Worm (Caenorhabditis elegans) whole organism, young adult: ENCODE data around the gene pbs-6.

ENCODE experiments used
- B0035.1 ChIP-seq: sonication (generic microtip); optimal IDR thresholded peaks from 2 replicates; lab custom pipeline; 2016; ENCODE audit warnings: missing genetic modification characterization, mild to moderate bottlenecking, missing compliant biosample characterization, missing genotype, missing genetic modification reagents
- D2030.7 ChIP-seq: fragments of 200-800 bp; sonication (Bioruptor generic); IDR thresholded peaks from 2 replicates; pipeline ENCODE4 v1.3.6; 2022; ENCODE audit warnings: missing genetic modification reagents, missing genetic modification characterization, missing compliant biosample characterization
- F22D6.2 ChIP-seq: sonication (generic microtip); optimal IDR thresholded peaks from 2 replicates; lab custom pipeline; 2016; ENCODE audit warnings: mild to moderate bottlenecking, missing genetic modification characterization, missing compliant biosample characterization
- F23B12.7 ChIP-seq: sonication (generic microtip); optimal IDR thresholded peaks from 2 replicates; lab custom pipeline; 2017; ENCODE audit warnings: missing genetic modification characterization, mild to moderate bottlenecking, missing compliant biosample characterization, antibody characterized with exemption, moderate library complexity; ENCODE audit not compliant: insufficient read depth
- F55B11.4 ChIP-seq: sonication (generic microtip); optimal IDR thresholded peaks from 2 replicates; lab custom pipeline; 2016; ENCODE audit warnings: missing compliant biosample characterization, missing genetic modification characterization, borderline replicate concordance; ENCODE audit not compliant: insufficient read depth
- F57C9.4 ChIP-seq: sonication (generic microtip); optimal IDR thresholded peaks from 2 replicates; lab custom pipeline; 2017; ENCODE audit warnings: mild to moderate bottlenecking, missing genetic modification characterization, missing compliant biosample characterization
- K12H6.12 ChIP-seq: fragments of 200-800 bp; sonication (Bioruptor generic); optimal IDR thresholded peaks from 2 replicates; lab custom pipeline; 2018; ENCODE audit warnings: mild to moderate bottlenecking, missing genetic modification characterization, missing compliant biosample characterization
- Y79H2A.3 ChIP-seq: fragments of 200-800 bp; sonication (Bioruptor generic); conservative IDR thresholded peaks from 2 replicates; pipeline ENCODE4 v1.3.6; 2022; ENCODE audit warnings: missing genetic modification reagents, missing genetic modification characterization, missing compliant biosample characterization
- akir-1 ChIP-seq: fragments of 200-800 bp; sonication (Bioruptor generic); optimal IDR thresholded peaks from 2 replicates; lab custom pipeline; 2018; ENCODE audit warnings: mild to moderate bottlenecking, missing genetic modification characterization, moderate library complexity, missing compliant biosample characterization
- aptf-3 ChIP-seq: fragments of 200-800 bp; sonication (Bioruptor generic); IDR thresholded peaks from 2 replicates; pipeline ENCODE4 v1.3.6; 2022; ENCODE audit warnings: missing genetic modification characterization, missing compliant biosample characterization
- attf-5 ChIP-seq: fragments of 200-800 bp; sonication (Bioruptor generic); optimal IDR thresholded peaks from 2 replicates; lab custom pipeline; 2018; ENCODE audit warnings: mild to moderate bottlenecking, missing genetic modification characterization, missing compliant biosample characterization
- bed-2 ChIP-seq: fragments of 200-800 bp; sonication (Bioruptor generic); IDR thresholded peaks from 2 replicates; pipeline ENCODE4 v1.3.6; 2022; ENCODE audit warnings: missing genetic modification reagents, missing genetic modification characterization, missing compliant biosample characterization
- ceh-40 ChIP-seq: fragments of 200-800 bp; sonication (Bioruptor generic); IDR thresholded peaks from 2 replicates; pipeline ENCODE4 v1.3.6; 2022; ENCODE audit warnings: missing genetic modification characterization, missing compliant biosample characterization
- ceh-58 ChIP-seq: fragments of 200-800 bp; sonication (Bioruptor generic); IDR thresholded peaks from 2 replicates; pipeline ENCODE4 v1.3.6; 2022; ENCODE audit warnings: missing genetic modification characterization, missing compliant biosample characterization
- dox-1 ChIP-seq: fragments of 200-800 bp; sonication (Bioruptor generic); IDR thresholded peaks from 2 replicates; pipeline ENCODE4 v1.3.6; 2022; ENCODE audit warnings: missing genetic modification reagents, missing genetic modification characterization, missing compliant biosample characterization
- him-1 ChIP-seq: sonication (generic microtip); optimal IDR thresholded peaks from 2 replicates; lab custom pipeline; 2016; ENCODE audit warnings: missing genotype, missing genetic modification reagents, missing genetic modification characterization, missing compliant biosample characterization
- hmg-20 ChIP-seq: fragments of 200-800 bp; sonication (Bioruptor generic); IDR thresholded peaks from 2 replicates; pipeline ENCODE4 v1.3.6; 2022; ENCODE audit warnings: missing genetic modification reagents, missing genetic modification characterization, missing compliant biosample characterization
- let-526 ChIP-seq: fragments of 200-800 bp; sonication (Bioruptor generic); IDR thresholded peaks from 2 replicates; pipeline ENCODE4 v1.3.6; 2022; ENCODE audit warnings: missing genetic modification reagents, missing genetic modification characterization, missing compliant biosample characterization
- lin-26 ChIP-seq: fragments of 200-800 bp; sonication (Bioruptor generic); IDR thresholded peaks from 2 replicates; pipeline ENCODE4 v1.3.6; 2022; ENCODE audit warnings: missing genetic modification reagents, missing genetic modification characterization, missing compliant biosample characterization
- lsl-1 ChIP-seq: fragments of 200-800 bp; sonication (Bioruptor generic); optimal IDR thresholded peaks from 2 replicates; lab custom pipeline; 2018; ENCODE audit warnings: mild to moderate bottlenecking, missing genetic modification characterization, moderate library complexity, missing compliant biosample characterization
- mcd-1 ChIP-seq: fragments of 200-800 bp; sonication (Bioruptor generic); IDR thresholded peaks from 2 replicates; pipeline ENCODE4 v1.3.6; 2022; ENCODE audit warnings: missing genetic modification reagents, missing genetic modification characterization, missing compliant biosample characterization
- mel-28 ChIP-seq: sonication (generic microtip); optimal IDR thresholded peaks from 2 replicates; lab custom pipeline; 2016; ENCODE audit warnings: borderline replicate concordance, mild to moderate bottlenecking, missing genetic modification characterization, missing compliant biosample characterization
- nfyb-1 ChIP-seq: fragments of 200-800 bp; sonication (Bioruptor generic); IDR thresholded peaks from 2 replicates; pipeline ENCODE4 v1.3.6; 2022; ENCODE audit warnings: missing genetic modification reagents, missing genetic modification characterization, missing compliant biosample characterization
- nhr-179 ChIP-seq: sonication (generic microtip); optimal IDR thresholded peaks from 2 replicates; lab custom pipeline; 2016; ENCODE audit warnings: mild to moderate bottlenecking, missing genetic modification characterization, missing compliant biosample characterization
- nhr-27 ChIP-seq: fragments of 200-800 bp; sonication (Bioruptor generic); optimal IDR thresholded peaks from 2 replicates; lab custom pipeline; 2018; ENCODE audit warnings: mild to moderate bottlenecking, missing genetic modification characterization, moderate library complexity, missing compliant biosample characterization
- nhr-80 ChIP-seq: sonication (generic microtip); optimal IDR thresholded peaks from 2 replicates; lab custom pipeline; 2016; ENCODE audit warnings: missing genetic modification characterization, missing compliant biosample characterization
- pbrm-1 ChIP-seq: fragments of 200-800 bp; sonication (Bioruptor generic); IDR thresholded peaks from 2 replicates; pipeline ENCODE4 v1.3.6; 2022; ENCODE audit warnings: missing genetic modification reagents, missing genetic modification characterization, missing compliant biosample characterization
- sea-2 ChIP-seq: fragments of 200-800 bp; sonication (Bioruptor generic); IDR thresholded peaks from 2 replicates; pipeline ENCODE4 v1.3.6; 2022; ENCODE audit warnings: missing genetic modification characterization, missing compliant biosample characterization
- snpc-4 ChIP-seq, 5 experiments: fragments of 150-350 bp in 1 of 5; sonication (generic microtip) in 4 of 5; optimal IDR thresholded peaks; 2 replicates each; lab custom pipeline; 2014 to 2018; ENCODE audit warnings: missing genetic modification characterization in 5 of 5, missing biosample characterization in 3 of 5, antibody characterized with exemption in 2 of 5, mild to moderate bottlenecking in 2 of 5, missing compliant biosample characterization in 2 of 5, missing genotype in 2 of 5, moderate library complexity in 2 of 5, missing genetic modification reagents in 1 of 5
- ztf-25 ChIP-seq: fragments of 200-800 bp; sonication (Bioruptor generic); IDR thresholded peaks from 2 replicates; pipeline ENCODE4 v1.3.6; 2022; ENCODE audit warnings: missing genetic modification reagents, missing genetic modification characterization, missing compliant biosample characterization

pbs-6 gene

DNA sequence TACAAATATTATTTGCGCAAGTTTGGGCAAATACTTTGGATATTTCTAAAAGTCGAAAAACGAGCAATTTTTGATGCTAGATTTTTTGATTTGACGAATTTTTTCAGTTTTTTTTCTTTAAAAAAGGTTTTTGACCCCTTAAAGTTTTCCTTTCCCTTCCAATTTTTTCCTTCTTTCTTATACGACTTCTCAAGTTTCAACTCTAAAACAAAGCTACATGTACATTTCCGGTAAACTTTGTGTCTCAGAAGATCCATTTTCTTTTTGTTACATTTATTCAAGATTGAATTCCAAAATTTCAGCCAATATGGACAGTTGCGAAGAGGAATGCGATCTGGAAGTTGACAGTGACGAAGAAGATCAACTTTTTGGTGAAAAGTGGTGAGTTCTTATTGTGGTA is 34.9 kb upstream of the pbs-6 start, which contains the start of gene mig-10:
mig-10 (plus strand) TSS at position 301 of the 400 bp plus-strand sequence.
- TF ChIP-seq Y79H2A.3 (GFP tag; lab: Robert Waterston, UW) (no peak), B0035.1 (no peak), bed-2 (GFP tag; lab: Robert Waterston, UW) (no peak), let-526 (GFP tag; lab: Robert Waterston, UW) (no peak), nhr-80 (tag; lab: Kevin White, UChicago) (no peak), nhr-27 (no peak), sea-2 (no peak), nhr-179 (tag; lab: Kevin White, UChicago) (no peak), F22D6.2 (tag; lab: Kevin White, UChicago) (no peak), him-1 (tag; lab: Kevin White, UChicago) (no peak)

DNA sequence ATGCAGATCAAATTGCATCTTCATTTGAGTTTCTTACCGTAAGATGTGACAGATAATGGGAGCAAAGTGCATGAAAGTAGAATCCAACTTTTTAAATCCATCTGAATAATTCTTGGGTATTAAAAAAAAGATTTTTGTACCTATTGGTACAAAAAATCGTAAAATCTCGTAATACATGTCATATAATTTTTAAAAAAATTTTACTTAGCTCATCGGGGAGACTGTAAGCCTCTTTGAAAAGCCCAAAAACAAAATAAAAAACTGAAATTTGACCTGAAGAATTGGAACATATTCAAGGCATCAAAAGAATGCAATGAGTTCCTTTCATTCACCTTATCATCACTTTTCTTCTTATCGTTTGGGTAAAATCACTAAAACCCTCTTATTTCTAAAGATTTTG is 32.0 kb upstream of the pbs-6 start, which contains the start of gene clec-160:
clec-160 (minus strand) TSS at position 101 of the 400 bp plus-strand sequence.
- no peak for TF ChIP-seq nfyb-1 (GFP tag; lab: Robert Waterston, UW)
- no peak for TF ChIP-seq sea-2
- no peak for TF ChIP-seq lin-26 (GFP tag; lab: Robert Waterston, UW)
- TF ChIP-seq hmg-20 (GFP tag; lab: Robert Waterston, UW), result no peak

DNA sequence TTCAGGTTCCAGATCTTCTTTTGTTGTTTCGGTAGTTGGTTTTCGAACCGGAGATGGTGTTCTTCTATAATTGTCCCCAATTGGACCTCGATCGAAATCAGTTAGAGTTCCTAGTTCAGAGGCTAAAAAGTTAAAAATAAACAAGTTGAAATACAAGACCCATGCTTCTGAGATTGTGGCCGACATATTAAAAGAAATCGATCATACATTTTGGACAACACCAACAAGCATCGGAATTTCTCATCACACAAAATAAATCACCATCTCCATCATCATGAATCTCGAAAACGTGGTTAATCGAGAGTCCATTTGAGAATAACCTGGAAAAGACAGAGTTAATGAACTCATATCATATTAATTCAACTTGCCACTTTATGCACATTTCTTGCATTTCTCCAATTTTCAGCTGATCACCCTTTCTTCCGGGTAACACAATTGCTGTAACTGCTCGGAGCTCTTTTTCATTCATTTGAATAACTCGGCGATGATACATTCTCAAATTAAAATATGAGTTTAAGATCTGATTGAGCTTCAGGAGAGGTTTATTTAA is 27.9 kb upstream of the pbs-6 start, which contains the start of the genes mps-4 and F09G8.10:
mps-4 (minus strand) TSS at position 101 of the 550 bp plus-strand sequence.
F09G8.10 (minus strand) TSS at position 500 of the 550 bp plus-strand sequence.
- TF ChIP-seq aptf-3 (GFP tag; lab: Robert Waterston, UW), result no peak
- no peak for TF ChIP-seq B0035.1
- TF ChIP-seq pbrm-1 (GFP tag; lab: Robert Waterston, UW), result no peak
- no peak for TF ChIP-seq mel-28 (tag; lab: Kevin White, UChicago)
- TF ChIP-seq, all 124 proteins: peak for 0

DNA sequence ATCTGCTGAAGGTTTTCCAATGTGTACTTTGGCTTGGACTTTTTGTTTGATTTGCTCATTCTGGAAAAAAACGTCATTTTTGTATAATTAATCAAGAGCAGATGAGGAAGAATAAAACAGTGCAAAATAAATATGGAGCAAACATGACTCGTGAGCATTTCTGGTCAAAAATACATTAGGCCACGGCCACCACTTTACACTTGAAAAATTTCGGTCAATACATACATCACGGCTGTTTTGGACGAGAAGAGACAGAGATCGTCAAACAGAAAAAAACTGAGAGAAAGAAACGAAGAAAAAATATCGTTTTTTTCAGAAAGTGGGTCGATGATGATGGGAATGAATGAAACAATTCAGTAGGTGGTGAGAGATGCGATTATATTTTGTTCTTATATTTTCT is 24.4 kb upstream of the pbs-6 start, which contains the start of the genes F09G8.7 and crn-7:
F09G8.7 (minus strand) TSS at position 60 of the 400 bp plus-strand sequence.
crn-7 (plus strand) TSS at position 236 of the 400 bp plus-strand sequence.
- TF ChIP-seq attf-5 (GFP tag; lab: Kevin White, UChicago) (peak; percentile 44), mcd-1 (GFP tag; lab: Robert Waterston, UW) (0 out of 2 replicates have a peak, but pooled peaks have one; percentile 21), ceh-58 (GFP tag; lab: Robert Waterston, UW) (no peak), dox-1 (GFP tag; lab: Robert Waterston, UW) (peak; percentile 35; the same call in 1 of the 2 replicates), ceh-40 (GFP tag; lab: Robert Waterston, UW) (no peak), ztf-25 (no peak), F23B12.7 (tag; lab: Kevin White, UChicago) (peak; percentile 29), nhr-80 (tag; lab: Kevin White, UChicago) (peak; percentile 53), mel-28 (tag; lab: Kevin White, UChicago) (no peak)

DNA sequence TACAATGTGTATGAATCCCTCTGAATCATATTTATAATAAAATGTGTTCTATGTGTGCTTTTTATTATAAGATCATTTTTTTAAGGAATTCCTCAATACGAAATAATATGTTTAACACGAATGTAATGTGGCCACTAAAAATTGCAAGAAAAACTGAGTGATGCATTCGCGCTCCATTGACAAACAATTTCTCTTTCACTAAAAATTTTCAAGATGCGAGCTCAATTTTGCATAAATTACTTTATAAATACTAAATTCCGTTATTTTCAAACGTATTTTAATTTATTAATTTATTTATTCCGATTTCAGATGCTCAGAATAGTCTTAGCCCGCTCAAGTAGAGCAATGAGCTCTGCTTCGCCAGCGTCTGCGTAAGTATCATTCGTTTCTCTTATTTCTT is 21.9 kb upstream of the pbs-6 start, which contains the start of gene mrps-9:
mrps-9 (plus strand) TSS at position 310 of the 400 bp plus-strand sequence.
- no peak for TF ChIP-seq F57C9.4 (tag; lab: Kevin White, UChicago)
- TF ChIP-seq akir-1 (GFP tag; lab: Kevin White, UChicago), result no peak
- TF ChIP-seq mcd-1 (GFP tag; lab: Robert Waterston, UW), result peak; percentile 86
- TF ChIP-seq, all 124 proteins: peak for 1

DNA sequence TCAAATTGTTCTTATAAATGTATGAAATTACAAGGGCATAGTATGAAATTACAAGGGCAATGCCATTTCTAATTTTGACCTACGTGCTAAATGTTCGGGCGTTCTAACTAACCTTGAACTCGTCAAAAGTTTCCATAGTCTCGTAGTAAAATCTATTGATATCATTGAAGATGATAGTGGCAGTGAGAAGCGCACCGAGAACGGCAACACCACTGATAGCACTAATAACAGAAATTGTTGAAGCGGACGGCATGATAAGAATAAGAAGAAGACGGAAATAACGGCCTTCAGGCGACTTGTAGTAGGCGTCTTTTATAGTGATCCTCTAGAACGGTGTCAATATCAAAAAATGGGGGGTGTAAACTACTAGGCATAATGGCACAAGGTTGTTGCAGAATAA is 19.5 kb upstream of the pbs-6 start, which contains the start of gene col-91:
col-91 (minus strand) TSS at position 288 of the 400 bp plus-strand sequence.
- TF ChIP-seq K12H6.12 (tag; lab: Kevin White, UChicago) (no peak), akir-1 (GFP tag; lab: Kevin White, UChicago) (no peak), lsl-1 (GFP tag; lab: Kevin White, UChicago) (no peak), F55B11.4 (tag; lab: Kevin White, UChicago) (no peak), snpc-4 (GFP tag; optimal IDR thresholded peaks at IDR 0.05; lab: Kevin White, UChicago) (no peak), snpc-4 (tag; optimal IDR thresholded peaks at IDR 0.05; lab: Kevin White, UChicago) (no peak), aptf-3 (GFP tag; lab: Robert Waterston, UW) (no peak), mcd-1 (GFP tag; lab: Robert Waterston, UW) (no peak), D2030.7 (no peak)
